Worm (Caenorhabditis elegans): ENCODE data around the gene nekl-4.
A peak's percentile ranks its signal among the peaks of the same experiment; 100 is the strongest.

nekl-4 gene

ce11 chrIII:5554884-5555500 lies 37.7 kb upstream of the nekl-4 start, which contains the start of the genes nmad-1 and hach-1 (continued):
- TF ChIP-seq ceh-28 (tag; optimal IDR thresholded peaks at IDR 0.05) (peak; percentile 34), madf-5 (GFP tag; IDR thresholded peaks at IDR 0.05) (no peak), ama-1 (optimal IDR thresholded peaks at IDR 0.05) (no peak), mdt-29 (GFP tag; IDR thresholded peaks at IDR 0.05) (no peak), lin-13 (GFP tag; optimal IDR thresholded peaks at IDR 0.05) (peak; percentile 43), php-3 (GFP tag; IDR thresholded peaks at IDR 0.05) (0 out of 2 replicates have a peak, but pooled peaks have one; percentile 46), zip-11 (GFP tag; IDR thresholded peaks at IDR 0.05) (no peak), nhr-6 (tag; optimal IDR thresholded peaks at IDR 0.05) (peak; percentile 48), Y75B8A.6 (GFP tag; IDR thresholded peaks at IDR 0.05) (no peak), dve-1 (tag; optimal IDR thresholded peaks at IDR 0.05; ENCODE audit: insufficient read depth) (peak; percentile 79), daf-12 (tag; optimal IDR thresholded peaks at IDR 0.05) (no peak), rbr-2 (tag; optimal IDR thresholded peaks at IDR 0.05) (peak; percentile 75), nhr-77 (tag; optimal IDR thresholded peaks at IDR 0.05) (peak; percentile 14), ces-1 (GFP tag; optimal IDR thresholded peaks at IDR 0.05) (peak; percentile 82), lin-38 (GFP tag; IDR thresholded peaks at IDR 0.05) (peak; percentile 79), mep-1 (tag; optimal IDR thresholded peaks at IDR 0.05) (peak; percentile 87), vab-7 (GFP tag; IDR thresholded peaks at IDR 0.05) (peak; percentile 73), ctbp-1 (GFP tag; IDR thresholded peaks at IDR 0.05) (peak; percentile 58), set-16 (GFP tag; IDR thresholded peaks at IDR 0.05) (no peak), ceh-44 (GFP tag; IDR thresholded peaks at IDR 0.05) (no peak), daf-19 (GFP tag; conservative IDR thresholded peaks at IDR 0.05) (0 out of 2 replicates have a peak, but pooled peaks have one; percentile 48), fkh-10 (GFP tag; optimal IDR thresholded peaks at IDR 0.05) (peak; percentile 36), nhr-10 (tag; optimal IDR thresholded peaks at IDR 0.05) (peak; percentile 42), hlh-11 (tag; optimal IDR thresholded peaks at IDR 0.05) (peak; percentile 67)

ce11 chrIII:5553098-5553497 lies 35.8 kb upstream of the nekl-4 start:
- TF ChIP-seq daf-19 (GFP tag; conservative IDR thresholded peaks at IDR 0.05) = no peak
- TF ChIP-seq nhr-77 (tag; optimal IDR thresholded peaks at IDR 0.05) = peak; percentile 55
- TF ChIP-seq php-3 (GFP tag; IDR thresholded peaks at IDR 0.05) = peak; percentile 84
- no peak for TF ChIP-seq ctbp-1 (GFP tag; IDR thresholded peaks at IDR 0.05)
- TF ChIP-seq mep-1 (tag; optimal IDR thresholded peaks at IDR 0.05) = peak; percentile 40
- TF ChIP-seq lin-39 (tag; optimal IDR thresholded peaks at IDR 0.05) = no peak
- no peak for TF ChIP-seq hif-1 (tag; optimal IDR thresholded peaks at IDR 0.05)
- TF ChIP-seq hlh-11 (tag; optimal IDR thresholded peaks at IDR 0.05) = peak; percentile 77
- TF ChIP-seq D1046.2 (GFP tag; IDR thresholded peaks at IDR 0.05) = no peak
- TF ChIP-seq nhr-41 (GFP tag; IDR thresholded peaks at IDR 0.05) = no peak
- no peak for TF ChIP-seq unc-39 (tag; optimal IDR thresholded peaks at IDR 0.05)
- no peak for TF ChIP-seq fkh-10 (GFP tag; optimal IDR thresholded peaks at IDR 0.05)
- peak; percentile 89 for TF ChIP-seq dmd-6 (GFP tag; IDR thresholded peaks at IDR 0.05)
- no peak for TF ChIP-seq pqm-1 (tag; optimal IDR thresholded peaks at IDR 0.05)
- no peak for TF ChIP-seq lir-3 (tag; optimal IDR thresholded peaks at IDR 0.05)
- no peak for TF ChIP-seq aha-1 (tag)
- TF ChIP-seq ZK546.5 (tag; optimal IDR thresholded peaks at IDR 0.05) = no peak
- TF ChIP-seq skn-1 (tag; optimal IDR thresholded peaks at IDR 0.05) = no peak
- no peak for TF ChIP-seq mxl-2 (GFP tag; conservative IDR thresholded peaks at IDR 0.05)
- TF ChIP-seq ces-1 (GFP tag; optimal IDR thresholded peaks at IDR 0.05) = no peak
- no peak for TF ChIP-seq egl-43 (GFP tag; IDR thresholded peaks at IDR 0.05)
- TF ChIP-seq unc-130 (GFP tag; optimal IDR thresholded peaks at IDR 0.05) = no peak
- TF ChIP-seq cey-2 (tag; optimal IDR thresholded peaks at IDR 0.05; ENCODE audit: borderline replicate concordance, insufficient read depth) = no peak
- TF ChIP-seq nhr-102 (tag; optimal IDR thresholded peaks at IDR 0.05) = peak; percentile 64
- peak in 1 of 2 experiments; percentile 29 for TF ChIP-seq lsy-2 (tag; optimal IDR thresholded peaks at IDR 0.05)
- peak; percentile 16 for TF ChIP-seq mes-2 (tag; optimal IDR thresholded peaks at IDR 0.05; ENCODE audit: poor library complexity, severe bottlenecking)
- no peak for TF ChIP-seq lin-13 (GFP tag; optimal IDR thresholded peaks at IDR 0.05)
- no peak for TF ChIP-seq zag-1 (tag; optimal IDR thresholded peaks at IDR 0.05)
- TF ChIP-seq lim-7 (GFP tag; IDR thresholded peaks at IDR 0.05) = no peak
- TF ChIP-seq dve-1 (tag; optimal IDR thresholded peaks at IDR 0.05; ENCODE audit: insufficient read depth) = peak; percentile 93
- no peak for TF ChIP-seq F49E8.2 (tag; optimal IDR thresholded peaks at IDR 0.05; ENCODE audit: borderline replicate concordance)
- TF ChIP-seq attf-4 (tag; optimal IDR thresholded peaks at IDR 0.05) = no peak
- no peak for TF ChIP-seq fos-1 (tag; optimal IDR thresholded peaks at IDR 0.05)
- no peak for TF ChIP-seq nhr-76 (tag; optimal IDR thresholded peaks at IDR 0.05)
- no peak for TF ChIP-seq ceh-32 (tag; optimal IDR thresholded peaks at IDR 0.05; ENCODE audit: poor library complexity)

Measured in whole organism, L4 larva.